Fruit fly (Drosophila melanogaster): Measurements from ENCODE around the gene CG17027.

CG17027 gene

DNA sequence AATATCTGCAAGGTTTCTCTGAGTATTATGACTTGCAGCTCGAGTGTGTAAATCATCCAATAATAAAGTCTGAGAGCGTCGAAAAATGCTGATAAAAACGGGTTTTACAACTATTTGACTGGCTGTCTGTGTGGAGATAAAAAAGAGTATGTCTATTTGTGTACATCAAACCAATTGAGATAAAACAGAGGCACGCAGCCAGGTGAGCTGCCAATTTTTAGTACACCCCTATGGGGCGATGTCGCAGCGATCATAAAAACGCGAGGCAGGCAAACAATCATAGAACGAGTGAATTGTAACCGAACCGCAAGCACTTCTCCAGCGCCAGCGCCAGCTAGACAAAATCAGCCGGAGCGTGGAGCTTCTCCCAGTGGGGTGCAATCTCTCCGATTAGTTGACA is at the start of gene CG17027:
CG17027 (plus strand) TSS at position 189 of the 400 bp plus-strand sequence.
- TF ChIP-seq CG17801 (GFP tag; optimal IDR thresholded peaks at IDR 0.05; ENCODE audit: partially characterized antibody): no peak

DNA sequence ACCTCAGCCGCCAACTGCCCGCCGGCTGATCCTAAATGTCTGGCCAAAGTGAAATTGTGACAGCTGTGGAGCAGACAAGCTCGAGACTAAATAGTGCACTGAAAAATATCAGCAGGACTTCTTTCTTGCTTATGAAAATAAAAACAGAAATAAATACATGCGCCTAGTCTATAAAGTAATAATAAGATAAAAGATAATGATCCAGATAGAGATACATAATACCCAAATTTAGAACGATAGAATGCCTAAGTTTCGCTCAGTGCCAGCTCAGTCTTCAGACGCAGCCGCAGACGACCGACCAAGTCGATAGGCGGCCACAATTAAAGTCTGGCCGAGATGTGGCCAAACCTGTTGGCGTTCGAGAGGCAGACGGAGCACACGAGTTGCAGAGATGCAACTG is 39.1 kb upstream of the CG17027 start:
- TF ChIP-seq CG17801 (GFP tag; optimal IDR thresholded peaks at IDR 0.05; ENCODE audit: partially characterized antibody): no peak

DNA sequence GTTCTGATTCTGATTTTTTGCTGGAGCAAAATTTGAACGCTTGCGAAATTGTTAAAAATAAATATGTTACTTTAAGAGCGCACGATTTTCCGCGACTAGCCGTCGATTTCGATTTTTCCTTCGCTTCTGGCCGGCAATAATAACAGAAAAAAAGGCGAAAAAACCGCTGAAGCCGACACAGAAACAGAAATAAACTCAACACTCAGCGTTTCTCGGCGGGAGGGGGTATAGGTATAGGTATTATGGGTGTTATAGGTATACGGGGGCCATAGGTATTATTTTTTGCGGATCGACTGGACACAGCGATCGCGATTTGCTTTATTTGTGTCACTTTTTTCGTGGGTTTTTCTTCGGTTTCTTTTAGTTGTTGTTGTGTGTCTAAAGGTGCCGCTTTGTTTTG is 27.6 kb upstream of the CG17027 start:
- peak; percentile 17 for TF ChIP-seq CG17801 (GFP tag; optimal IDR thresholded peaks at IDR 0.05; ENCODE audit: partially characterized antibody)

DNA sequence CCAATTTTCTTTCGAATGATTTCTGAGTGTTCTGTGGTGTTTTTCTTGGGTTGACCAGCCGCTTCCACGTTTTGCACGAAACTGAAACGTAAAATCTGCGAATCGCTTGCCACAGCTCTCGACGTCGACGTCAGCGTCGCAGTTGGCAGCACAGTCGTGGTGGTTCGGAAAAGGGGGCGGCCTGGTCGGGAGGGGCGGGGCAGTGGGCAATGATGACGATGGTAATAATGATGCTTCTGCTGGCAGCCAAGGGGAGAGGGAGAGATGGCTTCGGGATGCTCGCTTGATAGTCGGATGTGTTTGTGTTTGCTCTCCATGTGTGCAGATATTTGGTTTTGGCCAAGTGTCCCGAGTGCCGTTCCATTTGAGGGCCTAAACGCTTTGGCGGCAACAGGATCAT is 27.0 kb upstream of the CG17027 start:
- TF ChIP-seq CG17801 (GFP tag; optimal IDR thresholded peaks at IDR 0.05; ENCODE audit: partially characterized antibody): no peak

DNA sequence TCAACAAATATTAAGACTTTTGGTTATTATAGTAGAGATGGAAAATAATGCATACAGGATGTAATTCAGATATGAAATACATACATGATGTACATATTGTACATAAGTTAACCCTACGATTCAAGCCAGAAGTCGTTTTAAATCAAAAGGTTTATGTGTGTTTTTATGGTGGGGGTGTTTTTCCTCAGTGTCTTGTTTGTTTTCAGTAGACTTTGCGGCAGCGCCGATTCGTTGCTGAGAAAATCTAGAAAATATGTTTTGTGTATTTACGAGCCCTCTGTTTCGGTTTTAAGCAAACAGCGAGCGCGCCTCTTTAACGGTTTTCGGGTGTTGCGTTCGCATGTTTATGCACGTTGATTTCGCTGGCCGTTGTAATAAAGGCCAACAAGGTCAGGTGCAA is 26.0 kb upstream of the CG17027 start:
- no peak for TF ChIP-seq CG17801 (GFP tag; optimal IDR thresholded peaks at IDR 0.05; ENCODE audit: partially characterized antibody)

DNA sequence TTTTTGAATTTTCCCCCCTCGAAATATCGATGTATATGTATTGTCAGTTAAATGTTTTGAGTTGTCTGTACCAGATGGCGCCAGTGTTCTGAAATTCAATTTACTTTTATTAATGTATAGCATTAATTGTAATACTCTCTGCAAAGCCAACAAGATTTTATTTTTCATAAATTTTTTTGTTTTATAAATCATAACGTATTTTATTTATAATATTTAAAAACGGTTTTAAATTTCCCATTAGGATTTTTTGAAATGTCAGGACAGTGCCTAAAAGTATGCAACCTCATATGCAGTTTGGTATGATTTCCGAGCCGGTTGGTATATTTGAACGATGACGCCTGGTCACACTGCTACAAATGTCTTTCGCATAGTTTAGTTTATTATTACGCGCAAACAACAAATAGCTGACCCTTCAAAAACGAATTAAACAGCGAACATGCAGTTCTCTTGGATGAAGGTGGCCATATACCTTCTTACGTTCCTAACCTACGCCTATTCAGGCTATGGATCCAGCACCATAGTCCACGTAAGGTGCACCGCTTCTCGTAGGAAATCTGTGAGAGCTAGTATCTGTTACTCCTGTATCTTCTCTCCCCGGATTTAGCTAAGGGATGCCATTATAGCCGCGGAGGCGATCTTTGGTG is 25.0 kb upstream of the CG17027 start, which contains the start of the genes Pka-C3 and GXIVsPLA2:
Pka-C3 (minus strand) TSS at position 14 of the 644 bp plus-strand sequence.
GXIVsPLA2 (plus strand) TSS at position 313 of the 644 bp plus-strand sequence.
- no peak for TF ChIP-seq CG17801 (GFP tag; optimal IDR thresholded peaks at IDR 0.05; ENCODE audit: partially characterized antibody)

DNA sequence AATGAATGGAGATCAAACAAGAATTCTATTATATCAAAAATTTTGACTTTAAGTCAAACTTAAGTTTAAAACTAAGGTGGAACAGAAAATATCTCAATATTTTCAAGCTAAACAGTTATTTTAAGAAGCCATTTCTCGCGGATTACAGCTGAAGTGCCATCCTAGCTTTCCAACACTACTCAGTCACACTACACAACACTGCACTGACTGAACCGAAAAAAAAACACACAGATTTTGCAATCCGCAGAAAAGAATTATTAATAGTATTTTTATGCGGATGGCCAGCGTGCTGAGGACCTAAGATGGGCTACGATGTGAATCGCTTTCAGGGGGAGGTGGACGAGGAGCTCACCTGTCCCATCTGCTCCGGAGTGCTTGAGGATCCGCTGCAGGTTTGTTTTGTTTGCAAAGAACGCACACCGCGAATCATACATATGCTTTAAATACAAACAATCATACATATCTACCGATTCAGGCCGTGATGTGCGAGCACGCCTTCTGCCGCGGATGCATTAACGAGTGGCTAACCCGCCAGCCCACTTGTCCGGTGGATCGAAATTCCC is 23.4 kb upstream of the CG17027 start, which contains the start of gene elgi:
elgi (plus strand) TSS at position 103 of the 563 bp plus-strand sequence.
- peak; percentile 47 for TF ChIP-seq CG17801 (GFP tag; optimal IDR thresholded peaks at IDR 0.05; ENCODE audit: partially characterized antibody)

DNA sequence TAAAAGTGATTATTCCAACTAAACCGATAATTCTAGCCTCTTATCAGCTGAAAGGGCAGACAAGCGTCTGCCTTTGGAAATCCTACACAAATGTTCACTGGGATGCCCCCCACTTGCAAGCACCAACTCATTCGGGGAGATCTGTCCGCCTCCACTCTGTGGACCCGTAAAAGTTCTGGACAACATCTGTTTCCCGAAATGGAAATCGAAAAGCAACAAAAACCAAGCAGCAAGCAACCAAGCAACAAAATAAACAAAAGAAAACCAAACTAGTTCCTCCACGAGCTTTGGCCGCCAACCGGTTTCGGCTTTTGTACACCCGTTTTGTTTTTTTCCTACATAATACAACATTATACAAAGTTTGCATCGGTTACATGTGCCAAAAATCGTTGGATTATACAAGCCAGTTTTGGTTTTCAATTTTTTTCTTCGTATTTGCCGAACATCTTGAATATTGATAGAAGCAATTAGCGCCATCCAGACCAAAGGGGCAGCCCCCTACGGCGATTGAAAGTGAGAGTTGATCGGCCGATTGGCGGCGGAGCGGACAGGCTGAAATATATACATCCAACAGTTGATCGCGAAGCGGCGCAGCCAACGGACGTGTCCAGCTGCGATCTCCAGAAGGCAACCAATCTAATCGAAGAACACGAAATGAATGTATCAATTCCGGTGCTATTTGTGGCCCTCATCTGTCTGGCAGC is 21.1 kb upstream of the CG17027 start, which contains the start of gene CG17032:
CG17032 (plus strand) TSS at position 232 of the 704 bp plus-strand sequence.
- no peak for TF ChIP-seq CG17801 (GFP tag; optimal IDR thresholded peaks at IDR 0.05; ENCODE audit: partially characterized antibody)

DNA sequence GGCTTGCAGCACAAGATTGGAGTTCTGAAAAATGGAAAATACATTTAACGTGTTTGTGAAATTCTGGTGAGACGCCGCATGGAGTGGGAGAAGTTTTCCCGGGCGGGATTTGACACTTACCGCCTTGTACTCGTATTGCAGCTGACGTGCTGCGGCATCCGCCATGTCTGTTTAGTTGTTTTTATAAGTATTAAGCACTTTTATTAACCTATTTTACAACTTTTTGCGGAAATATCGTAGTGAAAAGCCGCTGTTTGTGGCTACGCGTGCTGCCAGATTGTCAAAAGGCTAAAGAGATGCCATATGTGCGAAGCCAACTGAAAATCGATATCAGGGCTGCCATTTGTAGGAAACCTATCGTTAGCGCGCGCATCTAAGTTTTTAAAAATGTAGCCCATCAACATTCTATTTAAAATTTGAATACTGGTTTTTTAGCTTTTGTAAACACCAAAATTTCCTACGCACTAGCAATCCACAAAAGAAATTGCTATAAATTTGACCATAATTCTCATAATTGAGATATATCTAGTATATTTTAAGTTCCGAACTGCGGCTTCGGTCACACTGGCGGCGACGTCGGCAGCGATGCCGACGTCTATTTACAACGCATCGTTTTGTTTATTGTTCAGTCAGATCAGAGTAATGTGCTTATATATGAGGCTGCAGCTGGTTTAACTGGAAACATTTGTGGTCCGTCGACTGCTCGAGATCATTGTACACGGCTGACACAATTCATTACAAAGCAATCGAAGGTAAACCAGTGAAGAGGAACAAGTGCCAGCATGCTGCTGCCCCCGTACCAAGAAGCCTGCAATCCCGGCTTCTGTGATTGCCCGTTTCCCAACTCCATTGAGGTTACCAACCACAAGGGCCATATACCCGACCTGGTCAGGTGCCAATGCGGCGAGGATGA is 12.1 kb upstream of the CG17027 start, which contains the start of the genes Brr2 and CG10516:
Brr2 (minus strand) TSS at position 285 of the 913 bp plus-strand sequence.
CG10516 (plus strand) TSS at position 617 of the 913 bp plus-strand sequence.
- no peak for TF ChIP-seq CG17801 (GFP tag; optimal IDR thresholded peaks at IDR 0.05; ENCODE audit: partially characterized antibody)

DNA sequence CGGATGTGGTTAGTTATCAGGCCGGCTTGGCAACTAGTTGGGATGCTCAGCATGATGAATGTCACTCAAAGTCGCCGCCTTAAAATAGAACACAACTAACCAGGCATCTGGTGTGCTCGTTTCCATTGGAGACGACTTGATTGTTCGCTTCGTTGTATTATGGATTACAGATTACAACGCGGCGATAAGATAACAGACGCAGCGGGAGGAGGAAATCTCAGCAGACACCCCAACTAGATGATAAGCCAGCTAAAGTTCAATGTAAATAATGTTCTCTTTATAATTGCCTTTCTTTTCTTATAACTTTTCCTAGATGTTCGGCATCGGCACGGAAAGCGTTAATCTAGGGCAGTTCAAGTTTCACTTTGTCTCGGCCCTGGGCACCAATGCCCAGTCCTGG is 11.2 kb upstream of the CG17027 start:
- TF ChIP-seq CG17801 (GFP tag; optimal IDR thresholded peaks at IDR 0.05; ENCODE audit: partially characterized antibody): no peak

DNA sequence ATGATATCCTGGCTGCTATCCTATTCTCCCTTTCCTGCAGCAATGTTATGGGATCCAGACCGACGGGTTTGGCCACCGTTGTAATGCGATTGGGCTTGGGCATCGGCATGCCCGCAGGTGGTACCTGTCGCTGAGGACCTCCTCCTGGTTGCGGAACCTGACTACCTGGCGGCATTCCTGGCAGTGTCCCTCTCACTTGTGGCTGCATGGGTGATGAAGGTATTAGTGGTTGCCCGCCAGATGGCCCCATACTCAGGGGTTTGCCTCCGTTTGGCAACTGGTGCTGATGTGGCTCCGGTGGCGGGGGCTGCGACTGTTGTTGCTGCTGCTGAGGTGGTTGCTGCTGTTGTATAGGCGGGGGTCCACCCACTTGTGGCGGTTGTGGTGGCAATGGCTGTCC is 5.7 kb upstream of the CG17027 start:
- TF ChIP-seq CG17801 (GFP tag; optimal IDR thresholded peaks at IDR 0.05; ENCODE audit: partially characterized antibody): no peak

DNA sequence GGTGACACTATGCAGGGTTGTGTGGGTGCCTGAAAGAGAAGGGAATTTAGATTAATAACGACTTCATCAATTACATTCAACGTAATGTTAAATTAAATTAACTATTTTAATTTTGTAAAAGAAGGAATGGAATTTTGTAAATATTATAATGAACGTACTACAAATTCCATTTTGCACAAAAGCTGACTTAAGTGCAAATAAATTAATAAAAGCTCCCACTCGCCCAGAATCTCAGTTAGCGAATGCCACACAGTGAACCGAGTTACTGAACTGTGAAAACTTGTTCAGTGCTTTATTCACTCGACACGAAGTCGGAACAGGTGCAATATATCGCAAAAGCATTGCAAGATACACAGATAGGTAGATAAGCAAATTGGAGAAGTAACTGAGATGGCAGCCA is 4.8 kb upstream of the CG17027 start, which contains the start of gene CG17026:
CG17026 (plus strand) TSS at position 301 of the 400 bp plus-strand sequence.
- no peak for TF ChIP-seq CG17801 (GFP tag; optimal IDR thresholded peaks at IDR 0.05; ENCODE audit: partially characterized antibody)

DNA sequence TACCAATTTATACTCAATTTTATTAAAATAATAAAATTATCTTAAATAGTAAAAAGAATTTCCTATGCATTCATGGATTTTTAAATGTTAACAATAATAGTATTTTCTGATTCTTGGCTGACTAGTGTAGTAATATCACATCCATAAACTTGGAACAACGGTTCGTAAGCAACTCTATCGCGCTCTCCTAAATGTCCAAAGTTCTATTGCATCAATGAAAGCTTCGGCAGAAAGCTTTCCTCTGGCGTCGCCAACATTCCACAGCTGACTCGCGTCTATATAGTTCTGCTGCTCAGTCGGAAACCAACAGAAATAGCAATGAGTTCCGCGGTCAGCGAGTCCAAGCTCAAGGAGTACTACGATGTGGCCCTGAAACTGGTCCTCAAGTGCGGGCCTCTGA is 3.1 kb upstream of the CG17027 start, which contains the start of gene CG17029:
CG17029 (plus strand) TSS at position 113 of the 400 bp plus-strand sequence.
- TF ChIP-seq CG17801 (GFP tag; optimal IDR thresholded peaks at IDR 0.05; ENCODE audit: partially characterized antibody): peak; percentile 8

DNA sequence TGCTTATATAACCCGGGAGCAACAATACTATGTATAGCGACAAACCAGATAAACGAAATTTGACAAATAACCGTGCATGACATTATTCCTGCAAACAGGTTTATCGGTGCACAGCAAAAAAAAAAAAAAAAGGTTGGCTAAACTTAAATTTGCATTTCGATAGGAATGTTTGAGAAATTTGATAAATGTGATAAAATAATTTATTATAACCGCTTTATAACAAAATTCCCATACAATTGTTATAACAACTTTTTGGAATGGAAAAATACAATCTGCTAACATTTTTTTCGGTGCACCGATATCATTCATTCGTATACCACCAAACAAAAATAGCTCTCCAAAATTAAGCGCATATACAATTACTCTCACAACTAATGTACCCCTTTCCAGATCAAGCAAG is 2.3 kb upstream of the CG17027 start:
- no peak for TF ChIP-seq CG17801 (GFP tag; optimal IDR thresholded peaks at IDR 0.05; ENCODE audit: partially characterized antibody)

Data from ovary, adult (tissue).